Fruit fly (Drosophila melanogaster) whole organism, embryonic: ENCODE measurements around the gene heix.

Source experiments
- Antp ChIP-seq: fragments of 200-800 bp; sonication (Bioruptor generic); optimal IDR thresholded peaks from 3 replicates; lab custom pipeline; 2016; ENCODE audit warnings: missing biosample characterization, missing genetic modification characterization
- Bteb2 ChIP-seq: fragments of 200-800 bp; sonication (Bioruptor generic); optimal IDR thresholded peaks from 2 replicates; lab custom pipeline; 2016; ENCODE audit warnings: missing biosample characterization, missing genetic modification characterization
- CG11085 ChIP-seq: fragments of 200-800 bp; sonication (Bioruptor generic); IDR thresholded peaks from 2 replicates; pipeline ENCODE4 v1.3.6; 2022; ENCODE audit warnings: missing biosample characterization, missing genetic modification characterization
- CG11560 ChIP-seq: fragments of 200-800 bp; sonication (Bioruptor generic); IDR thresholded peaks from 3 replicates; pipeline ENCODE4 v1.3.6; 2022; ENCODE audit warnings: missing biosample characterization, missing genetic modification characterization
- CG12236 ChIP-seq: fragments of 200-800 bp; sonication (Bioruptor generic); optimal IDR thresholded peaks from 2 replicates; lab custom pipeline; 2016; ENCODE audit warnings: missing biosample characterization, missing genetic modification characterization
- CG13123 ChIP-seq: fragments of 200-800 bp; sonication (Bioruptor generic); optimal IDR thresholded peaks from 2 replicates; lab custom pipeline; 2016; ENCODE audit warnings: missing biosample characterization, missing genetic modification characterization
- CG14014 ChIP-seq: fragments of 200-800 bp; sonication (Bioruptor generic); IDR thresholded peaks from 2 replicates; pipeline ENCODE4 v1.3.6; 2022; ENCODE audit warnings: missing biosample characterization, missing genetic modification characterization
- CG16813 ChIP-seq: fragments of 200-800 bp; sonication (Bioruptor generic); IDR thresholded peaks from 3 replicates; pipeline ENCODE4 v1.3.6; 2022; ENCODE audit warnings: missing biosample characterization, missing genetic modification characterization; ENCODE audit not compliant: partially characterized antibody
- CG1832 ChIP-seq: fragments of 200-800 bp; sonication (Bioruptor generic); optimal IDR thresholded peaks from 2 replicates; lab custom pipeline; 2017; ENCODE audit warnings: missing biosample characterization, mild to moderate bottlenecking, missing genetic modification characterization, inconsistent platforms
- CG32767 ChIP-seq: fragments of 200-800 bp; sonication (Bioruptor generic); IDR thresholded peaks from 2 replicates; pipeline ENCODE4 v1.3.6; 2022; ENCODE audit warnings: missing biosample characterization, missing genetic modification characterization
- CG3281 ChIP-seq: fragments of 200-800 bp; sonication (Bioruptor generic); optimal IDR thresholded peaks from 3 replicates; lab custom pipeline; 2017; ENCODE audit warnings: missing biosample characterization, mild to moderate bottlenecking, missing genetic modification characterization
- CG3847 ChIP-seq: fragments of 200-800 bp; sonication (Bioruptor generic); IDR thresholded peaks from 2 replicates; pipeline ENCODE4 v1.3.6; 2022; ENCODE audit warnings: missing biosample characterization, missing genetic modification characterization
- CG43689 ChIP-seq: fragments of 200-800 bp; sonication (Bioruptor generic); IDR thresholded peaks from 2 replicates; pipeline ENCODE4 v1.3.6; 2022; ENCODE audit warnings: missing biosample characterization, missing genetic modification characterization
- CG5953 ChIP-seq: fragments of 200-800 bp; sonication (Bioruptor generic); IDR thresholded peaks from 2 replicates; pipeline ENCODE4 v1.3.6; 2022; ENCODE audit warnings: missing biosample characterization, missing genetic modification characterization
- CG6791 ChIP-seq: fragments of 200-800 bp; sonication (Bioruptor generic); IDR thresholded peaks from 3 replicates; pipeline ENCODE4 v1.3.6; 2022; ENCODE audit warnings: missing biosample characterization, missing genetic modification characterization; ENCODE audit not compliant: partially characterized antibody
- CG8924 ChIP-seq: fragments of 200-800 bp; optimal IDR thresholded peaks from 3 replicates; lab custom pipeline; 2019; ENCODE audit warnings: missing biosample characterization, mild to moderate bottlenecking, missing genetic modification characterization, moderate library complexity
- CG8944 ChIP-seq: fragments of 200-800 bp; sonication (Bioruptor generic); optimal IDR thresholded peaks from 3 replicates; lab custom pipeline; 2016; ENCODE audit warnings: missing biosample characterization, missing genetic modification characterization
- CTCF ChIP-seq: fragments of 200-800 bp; sonication (Bioruptor generic); optimal IDR thresholded peaks from 2 replicates; lab custom pipeline; 2017; ENCODE audit warnings: missing biosample characterization, mild to moderate bottlenecking, missing genetic modification characterization, moderate library complexity
- Dref ChIP-seq: fragments of 200-800 bp; sonication (Bioruptor generic); IDR thresholded peaks from 2 replicates; pipeline ENCODE4 v1.3.6; 2022; ENCODE audit warnings: missing biosample characterization, missing genetic modification characterization
- Hey ChIP-seq: fragments of 200-800 bp; sonication (Bioruptor generic); optimal IDR thresholded peaks from 3 replicates; lab custom pipeline; 2018; ENCODE audit warnings: missing biosample characterization, mild to moderate bottlenecking, missing genetic modification characterization
- Hr78 ChIP-seq, 2 experiments: fragments of 200-800 bp in 1 of 2; fragments of >200 bp in 1 of 2; sonication (Bioruptor generic) in 1 of 2; optimal IDR thresholded peaks; 2 replicates each; lab custom pipeline; 2017 to 2019; ENCODE audit warnings: missing biosample characterization in 2 of 2, missing genetic modification characterization in 2 of 2, mild to moderate bottlenecking in 1 of 2, moderate library complexity in 1 of 2
- Kr ChIP-seq: fragments of 200-800 bp; sonication (Bioruptor generic); optimal IDR thresholded peaks from 2 replicates; lab custom pipeline; 2017; ENCODE audit warnings: missing biosample characterization, mild to moderate bottlenecking, missing genetic modification characterization
- MTF-1 ChIP-seq: fragments of 200-800 bp; sonication (Bioruptor generic); optimal IDR thresholded peaks from 2 replicates; lab custom pipeline; 2018; ENCODE audit warnings: missing biosample characterization, mild to moderate bottlenecking, missing genetic modification characterization, borderline replicate concordance
- Max ChIP-seq: fragments of 200-800 bp; sonication (Bioruptor generic); optimal IDR thresholded peaks from 2 replicates; lab custom pipeline; 2016; ENCODE audit warnings: missing biosample characterization, mild to moderate bottlenecking, missing genetic modification characterization
- Six4 ChIP-seq: fragments of 200-800 bp; sonication (Bioruptor generic); optimal IDR thresholded peaks from 2 replicates; lab custom pipeline; 2016; ENCODE audit warnings: missing biosample characterization, missing genetic modification characterization
- TFAM ChIP-seq: fragments of 200-800 bp; sonication (Bioruptor generic); optimal IDR thresholded peaks from 2 replicates; lab custom pipeline; 2017; ENCODE audit warnings: missing biosample characterization, missing genetic modification characterization, inconsistent platforms
- Vsx1 ChIP-seq: fragments of 200-800 bp; sonication (Bioruptor generic); optimal IDR thresholded peaks from 2 replicates; lab custom pipeline; 2017; ENCODE audit warnings: missing biosample characterization, mild to moderate bottlenecking, missing genetic modification characterization, missing genetic modification reagents
- Xbp1 ChIP-seq: fragments of 200-800 bp; sonication (Bioruptor generic); optimal IDR thresholded peaks from 3 replicates; lab custom pipeline; 2016; ENCODE audit warnings: missing biosample characterization, mild to moderate bottlenecking, missing genetic modification characterization
- ap ChIP-seq: fragments of 200-800 bp; sonication (Bioruptor generic); IDR thresholded peaks from 2 replicates; pipeline ENCODE4 v1.3.6; 2022; ENCODE audit warnings: missing biosample characterization, missing genetic modification characterization
- ase ChIP-seq: fragments of 200-800 bp; sonication (Bioruptor generic); IDR thresholded peaks from 3 replicates; pipeline ENCODE4 v1.3.6; 2022; ENCODE audit warnings: missing biosample characterization, missing genetic modification characterization
- crol ChIP-seq: fragments of 200-800 bp; sonication (Bioruptor generic); IDR thresholded peaks from 2 replicates; pipeline ENCODE4 v1.3.6; 2022; ENCODE audit warnings: missing biosample characterization, missing genetic modification characterization
- crp ChIP-seq, 2 experiments: fragments of 200-800 bp; sonication (Bioruptor generic); optimal IDR thresholded peaks; 2 replicates in 1 of 2; 3 replicates in 1 of 2; lab custom pipeline; 2017; ENCODE audit warnings: missing biosample characterization in 2 of 2, missing genetic modification characterization in 2 of 2, mild to moderate bottlenecking in 1 of 2, moderate library complexity in 1 of 2
- gcm ChIP-seq: fragments of 200-800 bp; sonication (Bioruptor generic); optimal IDR thresholded peaks from 2 replicates; lab custom pipeline; 2019; ENCODE audit warnings: missing biosample characterization, mild to moderate bottlenecking, missing genetic modification characterization, moderate library complexity
- gem ChIP-seq: fragments of 200-800 bp; sonication (Bioruptor generic); optimal IDR thresholded peaks from 2 replicates; lab custom pipeline; 2019; ENCODE audit warnings: missing biosample characterization, mild to moderate bottlenecking, missing genetic modification characterization, moderate library complexity
- gsb-n ChIP-seq: fragments of 200-800 bp; sonication (Bioruptor generic); optimal IDR thresholded peaks from 3 replicates; lab custom pipeline; 2018; ENCODE audit warnings: missing biosample characterization, mild to moderate bottlenecking, missing genetic modification characterization
- jing ChIP-seq: fragments of 200-800 bp; sonication (Bioruptor generic); optimal IDR thresholded peaks from 2 replicates; lab custom pipeline; 2018; ENCODE audit warnings: missing biosample characterization, mild to moderate bottlenecking, missing genetic modification characterization
- kay ChIP-seq: fragments of 200-800 bp; sonication (Bioruptor generic); optimal IDR thresholded peaks from 2 replicates; lab custom pipeline; 2016; ENCODE audit warnings: missing biosample characterization, missing genetic modification characterization
- nom ChIP-seq: fragments of 200-800 bp; sonication (Bioruptor generic); optimal IDR thresholded peaks from 2 replicates; lab custom pipeline; 2017; ENCODE audit warnings: missing biosample characterization, missing genetic modification characterization, mild to moderate bottlenecking, moderate library complexity, missing genetic modification reagents
- onecut ChIP-seq: fragments of 200-800 bp; sonication (Bioruptor generic); IDR thresholded peaks from 2 replicates; pipeline ENCODE4 v1.3.6; 2022; ENCODE audit warnings: missing biosample characterization, missing genetic modification characterization
- otp ChIP-seq: fragments of 200-800 bp; sonication (Bioruptor generic); IDR thresholded peaks from 3 replicates; pipeline ENCODE4, ENCODE4 v1.3.6; 2022; ENCODE audit warnings: missing biosample characterization, missing genetic modification characterization
- pfk ChIP-seq: fragments of 200-800 bp; sonication (Bioruptor generic); optimal IDR thresholded peaks from 2 replicates; lab custom pipeline; 2018; ENCODE audit warnings: missing biosample characterization, mild to moderate bottlenecking, missing genetic modification characterization, moderate library complexity
- psq ChIP-seq: fragments of 200-800 bp; sonication (Bioruptor generic); optimal IDR thresholded peaks from 2 replicates; lab custom pipeline; 2017; ENCODE audit warnings: missing biosample characterization, missing genetic modification characterization
- ro ChIP-seq: fragments of 200-800 bp; sonication (Bioruptor generic); IDR thresholded peaks from 2 replicates; pipeline ENCODE4 v1.3.6; 2022; ENCODE audit warnings: missing biosample characterization, missing genetic modification characterization
- slp2 ChIP-seq: fragments of 200-800 bp; sonication (Bioruptor generic); optimal IDR thresholded peaks from 2 replicates; lab custom pipeline; 2016; ENCODE audit warnings: missing biosample characterization, missing genetic modification characterization
- sug ChIP-seq: fragments of 200-800 bp; optimal IDR thresholded peaks from 2 replicates; lab custom pipeline; 2019; ENCODE audit warnings: missing biosample characterization, mild to moderate bottlenecking, missing genetic modification characterization, moderate library complexity
- tll ChIP-seq, 2 experiments: fragments of 200-800 bp in 1 of 2; fragments of >200 bp in 1 of 2; sonication (Bioruptor generic) in 1 of 2; optimal IDR thresholded peaks; 2 replicates each; lab custom pipeline; 2017 to 2019; ENCODE audit warnings: missing biosample characterization in 2 of 2, missing genetic modification characterization in 2 of 2, mild to moderate bottlenecking in 1 of 2, moderate library complexity in 1 of 2
- toy ChIP-seq: fragments of 200-800 bp; sonication (Bioruptor generic); IDR thresholded peaks from 2 replicates; pipeline ENCODE4 v1.3.6; 2022; ENCODE audit warnings: missing biosample characterization, missing genetic modification characterization
- trem ChIP-seq: fragments of 200-800 bp; optimal IDR thresholded peaks from 3 replicates; lab custom pipeline; 2019; ENCODE audit warnings: missing biosample characterization, mild to moderate bottlenecking, missing genetic modification characterization, moderate library complexity
- unc-4 ChIP-seq: fragments of 200-800 bp; sonication (Bioruptor generic); IDR thresholded peaks from 2 replicates; pipeline ENCODE4 v1.3.6; 2022; ENCODE audit warnings: missing biosample characterization, missing genetic modification characterization; ENCODE audit not compliant: partially characterized antibody
- wdn ChIP-seq: fragments of 200-800 bp; sonication (Bioruptor generic); IDR thresholded peaks from 2 replicates; pipeline ENCODE4 v1.3.6; 2022; ENCODE audit warnings: missing biosample characterization, missing genetic modification characterization

Gene heix

DNA sequence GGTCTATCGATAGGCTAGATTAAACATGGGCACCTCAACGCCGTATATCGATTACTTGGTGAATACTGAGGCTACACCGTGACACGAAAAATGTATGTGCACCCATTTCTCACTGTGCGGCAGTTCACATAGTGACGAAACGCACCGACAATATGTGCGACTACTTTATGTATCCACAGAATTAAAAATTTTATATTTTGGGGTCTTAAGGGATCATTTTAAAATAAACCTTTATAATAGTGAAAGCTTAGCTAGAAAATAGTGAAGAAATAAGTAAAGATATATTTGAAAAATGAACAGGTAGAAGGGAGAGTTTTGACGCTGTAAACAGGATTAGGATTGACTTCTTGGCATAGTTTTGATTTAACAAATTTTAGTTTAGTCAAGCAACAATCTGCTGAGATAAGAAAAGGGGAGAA lies 29.5 kb upstream of the heix start, which contains the start of gene mRpL4 (continued):
- TF ChIP-seq Hey (tag; lab: Kevin White, UChicago): no peak
- peak; percentile 81 for TF ChIP-seq Xbp1
- 0 out of 2 replicates have a peak, but pooled peaks have one; percentile 23 for TF ChIP-seq onecut (GFP tag; lab: Robert Waterston, UW)
- peak; percentile 88 for TF ChIP-seq Antp (GFP tag; lab: Kevin White, UChicago)
- no peak for TF ChIP-seq ro (GFP tag; lab: Robert Waterston, UW)
- TF ChIP-seq Hr78 (GFP tag; optimal IDR thresholded peaks at IDR 0.05; lab: Kevin White, UChicago): no peak
- TF ChIP-seq Max: no peak
- peak; percentile 99 for TF ChIP-seq CG6791 (GFP tag; lab: Robert Waterston, UW)
- no peak for TF ChIP-seq Kr (GFP tag; lab: Kevin White, UChicago)
- no peak for TF ChIP-seq CG1832 (GFP tag; lab: Kevin White, UChicago)
- TF ChIP-seq TFAM: no peak
- TF ChIP-seq unc-4: peak; percentile 98
- TF ChIP-seq Bteb2 (GFP tag; lab: Kevin White, UChicago): peak; percentile 59
- TF ChIP-seq kay (GFP tag; lab: Kevin White, UChicago): peak; percentile 69
- no peak for TF ChIP-seq nom (GFP tag; lab: Kevin White, UChicago)
- TF ChIP-seq gcm (GFP tag; lab: Kevin White, UChicago): no peak
- peak; percentile 97 for TF ChIP-seq Dref (GFP tag; lab: Robert Waterston, UW)
- TF ChIP-seq CG8944 (GFP tag; lab: Kevin White, UChicago): peak; percentile 77
- TF ChIP-seq CG11560 (tag; lab: Robert Waterston, UW): no peak
- peak; percentile 18; the same call in 1 of the 2 replicates for TF ChIP-seq wdn
- no peak for TF ChIP-seq MTF-1 (GFP tag; lab: Kevin White, UChicago)
- TF ChIP-seq psq: peak; percentile 47
- peak; percentile 14 for TF ChIP-seq CTCF (GFP tag; lab: Kevin White, UChicago)
- no peak for TF ChIP-seq sug
- peak; percentile 71 for TF ChIP-seq gem (tag; lab: Kevin White, UChicago)
- peak; percentile 57 for TF ChIP-seq CG8924 (tag; lab: Kevin White, UChicago)
- TF ChIP-seq CG5953 (GFP tag; lab: Robert Waterston, UW): peak; percentile 51; the same call in 1 of the 2 replicates
- no peak for TF ChIP-seq CG3281
- peak; percentile 32 for TF ChIP-seq gsb-n
- TF ChIP-seq ap (GFP tag; lab: Robert Waterston, UW): no peak
- TF ChIP-seq CG16813: peak; percentile 99
- peak; percentile 66 for TF ChIP-seq CG3847 (GFP tag; lab: Robert Waterston, UW)
- no peak for TF ChIP-seq CG43689 (GFP tag; lab: Robert Waterston, UW)
- TF ChIP-seq tll (GFP tag; optimal IDR thresholded peaks at IDR 0.05; lab: Kevin White, UChicago): peak in 1 of 2 experiments; percentile 13
- peak; percentile 55 for TF ChIP-seq CG14014 (GFP tag; lab: Robert Waterston, UW)
- TF ChIP-seq Vsx1 (GFP tag; lab: Kevin White, UChicago): no peak
- TF ChIP-seq pfk (GFP tag; lab: Kevin White, UChicago): no peak
- TF ChIP-seq slp2 (GFP tag; lab: Kevin White, UChicago): peak; percentile 72
- TF ChIP-seq Six4 (GFP tag; lab: Kevin White, UChicago): peak; percentile 47
- TF ChIP-seq toy (GFP tag; lab: Robert Waterston, UW): no peak
- no peak for TF ChIP-seq jing (GFP tag; lab: Kevin White, UChicago)
- peak; percentile 59 for TF ChIP-seq CG13123 (GFP tag; lab: Kevin White, UChicago)
- peak; percentile 78 for TF ChIP-seq CG32767
- TF ChIP-seq ase (GFP tag; lab: Robert Waterston, UW): no peak; the same call in 1 of the 3 replicates
- no peak for TF ChIP-seq crol (GFP tag; lab: Robert Waterston, UW)
- TF ChIP-seq crp (GFP tag; optimal IDR thresholded peaks at IDR 0.05; lab: Kevin White, UChicago): peak in 1 of 2 experiments; percentile 31
- TF ChIP-seq otp (GFP tag; lab: Robert Waterston, UW): 0 out of 3 replicates have a peak, but pooled peaks have one; percentile 33
- peak; percentile 84 for TF ChIP-seq trem (tag; lab: Kevin White, UChicago)
- TF ChIP-seq CG12236 (GFP tag; lab: Kevin White, UChicago): peak; percentile 2
- 0 out of 2 replicates have a peak, but pooled peaks have one; percentile 18 for TF ChIP-seq CG11085 (GFP tag; lab: Robert Waterston, UW)
